Worm (Caenorhabditis elegans): ENCODE measurements around the gene cdr-3.

- TF ChIP-seq nhr-11 (tag; optimal IDR thresholded peaks at IDR 0.05) (no peak), nhr-237 (tag; optimal IDR thresholded peaks at IDR 0.05) (no peak), fkh-10 (GFP tag; optimal IDR thresholded peaks at IDR 0.05) (no peak)
These were observed 14.9 kb upstream of the cdr-3 start, which contains the start of gene C54D10.13 for ce11 chrV:12432111-12432510.
